Fruit fly (Drosophila melanogaster): ENCODE measurements around the gene Exo84.
A peak's percentile ranks its signal among the peaks of the same experiment; 100 is the strongest.

dm6 chr3R:26052150-26052908 lies at the start of gene Exo84, which contains the start of gene Vps2:
- TF ChIP-seq CG34367 (tag; optimal IDR thresholded peaks at IDR 0.05) = peak; percentile 26
- TF ChIP-seq CG8159 (tag; optimal IDR thresholded peaks at IDR 0.05) = no peak
- no peak for TF ChIP-seq rn (GFP tag; IDR thresholded peaks at IDR 0.05)
- peak; percentile 7 for TF ChIP-seq Snoo (tag; optimal IDR thresholded peaks at IDR 0.05)
- TF ChIP-seq EcR (GFP tag; optimal IDR thresholded peaks at IDR 0.05) = no peak
- no peak for TF ChIP-seq gl (tag; optimal IDR thresholded peaks at IDR 0.05)
- TF ChIP-seq Pif1A (GFP tag; optimal IDR thresholded peaks at IDR 0.05) = no peak
- TF ChIP-seq CG32121 (GFP tag; IDR thresholded peaks at IDR 0.05) = no peak
- TF ChIP-seq CG13204 (GFP tag; optimal IDR thresholded peaks at IDR 0.05) = no peak
- TF ChIP-seq fd96Ca (GFP tag; IDR thresholded peaks at IDR 0.05) = no peak
- no peak for TF ChIP-seq CG14655 (GFP tag; optimal IDR thresholded peaks at IDR 0.05)
- TF ChIP-seq CG10348 (GFP tag; IDR thresholded peaks at IDR 0.05) = 0 out of 2 replicates have a peak, but pooled peaks have one; percentile 27
